Worm (Caenorhabditis elegans) whole organism, L4 larva: ENCODE measurements around the gene sms-3.

Experiments
- dmd-6 ChIP-seq: fragments of 200-800 bp; sonication (Bioruptor generic); IDR thresholded peaks from 2 replicates; pipeline ENCODE4 v1.3.6; 2022; ENCODE audit warnings: missing genetic modification reagents, missing genetic modification characterization, missing compliant biosample characterization
- fkh-10 ChIP-seq: fragments of 150-350 bp; optimal IDR thresholded peaks from 2 replicates; lab custom pipeline; 2014; ENCODE audit warnings: missing biosample characterization, missing genetic modification reagents, missing genetic modification characterization
- mep-1 ChIP-seq: fragments of 150-350 bp; sonication (generic microtip); optimal IDR thresholded peaks from 3 replicates; lab custom pipeline; 2014; ENCODE audit warnings: missing biosample characterization, missing genetic modification characterization

ce11 chrIII:1614412-1614811 lies 13.5 kb upstream of the sms-3 start:
- TF ChIP-seq fkh-10 (GFP tag; lab: Kevin White, UChicago) = no peak
- TF ChIP-seq dmd-6 (GFP tag; lab: Robert Waterston, UW) = no peak
- no peak for TF ChIP-seq mep-1 (tag; lab: Kevin White, UChicago)
